Worm (Caenorhabditis elegans): ENCODE measurements around the gene clec-57.

DNA sequence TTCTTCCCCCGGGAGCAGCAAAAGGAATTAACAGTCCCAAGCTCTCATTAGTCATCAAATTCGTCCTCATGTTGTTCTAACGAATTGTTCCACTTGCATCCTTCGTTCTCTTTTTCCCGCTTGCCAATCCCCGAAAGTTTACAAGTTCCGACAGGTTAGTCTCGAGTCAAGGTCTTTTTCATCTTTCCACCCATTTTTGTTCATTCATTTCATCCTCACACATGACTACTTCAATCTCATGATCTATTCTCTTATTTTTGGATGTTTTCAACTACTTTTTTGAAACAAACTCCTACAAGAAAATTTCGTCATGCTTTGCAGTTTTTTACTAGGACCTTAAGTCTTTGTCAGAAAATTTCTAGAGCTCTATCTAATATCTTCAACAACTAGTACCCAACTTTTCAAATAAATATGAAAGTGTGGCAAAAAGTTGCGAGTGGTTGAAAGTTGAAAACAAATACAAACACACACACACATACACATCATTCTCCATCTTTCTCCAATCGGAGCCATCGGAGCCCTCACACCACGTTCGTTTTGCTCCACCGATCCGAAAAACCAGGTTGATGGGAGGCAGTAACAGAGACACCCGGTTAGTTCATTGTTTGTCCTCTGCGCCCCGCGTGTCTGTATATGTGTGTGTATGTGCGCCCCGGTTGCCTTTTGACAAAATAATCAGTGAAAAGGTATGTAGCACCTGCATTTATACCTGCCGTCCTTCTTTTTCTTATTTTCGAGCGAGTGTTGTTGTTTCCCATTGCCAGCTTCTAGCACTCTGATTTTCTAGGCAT, 30.2 kb downstream of the clec-57 start:
- TF ChIP-seq dmd-4 (tag; optimal IDR thresholded peaks at IDR 0.05) = no peak
- TF ChIP-seq egl-27 (tag; optimal IDR thresholded peaks at IDR 0.05) = no peak
- no peak for TF ChIP-seq ZK546.5 (tag; optimal IDR thresholded peaks at IDR 0.05)
- TF ChIP-seq lin-39 (tag; optimal IDR thresholded peaks at IDR 0.05) = no peak
- TF ChIP-seq sma-3 (GFP tag; optimal IDR thresholded peaks at IDR 0.05) = no peak
- no peak for TF ChIP-seq ama-1 (optimal IDR thresholded peaks at IDR 0.05)
- no peak for TF ChIP-seq unc-39 (tag; optimal IDR thresholded peaks at IDR 0.05)
- TF ChIP-seq ceh-16 (tag; optimal IDR thresholded peaks at IDR 0.05) = no peak
- no peak for TF ChIP-seq Y55F3AM.14 (GFP tag; optimal IDR thresholded peaks at IDR 0.05)
- peak; percentile 11 for TF ChIP-seq C34F6.9 (tag; optimal IDR thresholded peaks at IDR 0.05)
- no peak for TF ChIP-seq crh-2 (tag; optimal IDR thresholded peaks at IDR 0.05)
- no peak for TF ChIP-seq fos-1 (tag; optimal IDR thresholded peaks at IDR 0.05)
- TF ChIP-seq skn-1 (tag; optimal IDR thresholded peaks at IDR 0.05) = no peak
- TF ChIP-seq nhr-21 (tag; optimal IDR thresholded peaks at IDR 0.05) = no peak
